Fruit fly (Drosophila melanogaster): Measurements from ENCODE around the gene GAPcenA.

GAPcenA gene

dm6 chr3L:8370922-8371321 is 24.6 kb downstream of the GAPcenA start (continued):
- TF ChIP-seq lz (GFP tag; optimal IDR thresholded peaks at IDR 0.05) (peak; percentile 57), Hr38 (GFP tag; optimal IDR thresholded peaks at IDR 0.05) (no peak), topi (GFP tag; optimal IDR thresholded peaks at IDR 0.05) (peak; percentile 64), fkh (GFP tag; optimal IDR thresholded peaks at IDR 0.05) (no peak), Gug (GFP tag; IDR thresholded peaks at IDR 0.05) (no peak), CG34406 (GFP tag; optimal IDR thresholded peaks at IDR 0.05) (no peak), vri (GFP tag; optimal IDR thresholded peaks at IDR 0.05) (peak; percentile 58), Hr4 (GFP tag; optimal IDR thresholded peaks at IDR 0.05) (no peak), achi (GFP tag; optimal IDR thresholded peaks at IDR 0.05) (no peak), CG11902 (GFP tag; optimal IDR thresholded peaks at IDR 0.05) (no peak), ss (GFP tag; optimal IDR thresholded peaks at IDR 0.05) (no peak), esn (GFP tag; optimal IDR thresholded peaks at IDR 0.05) (peak; percentile 61), OdsH (GFP tag; optimal IDR thresholded peaks at IDR 0.05) (peak; percentile 14), Hr39 (GFP tag; optimal IDR thresholded peaks at IDR 0.05) (peak; percentile 58), dsx (GFP tag; optimal IDR thresholded peaks at IDR 0.05; ENCODE audit: poor library complexity, severe bottlenecking) (no peak)

- peak; percentile 56 for TF ChIP-seq svp (GFP tag)
- TF ChIP-seq CG4318 (GFP tag; optimal IDR thresholded peaks at IDR 0.05) = no peak
- peak; percentile 62 for TF ChIP-seq Eip78C (GFP tag)
Measured at dm6 chr3L:8371538-8371937, 25.2 kb downstream of the GAPcenA start.

- peak; percentile 45 for TF ChIP-seq Eip78C (GFP tag)
- no peak for TF ChIP-seq CG10631 (GFP tag; optimal IDR thresholded peaks at IDR 0.05)
- no peak for TF ChIP-seq CG15336 (GFP tag; IDR thresholded peaks at IDR 0.05)
- TF ChIP-seq CG3919 (GFP tag; optimal IDR thresholded peaks at IDR 0.05) = peak; percentile 74
- peak; percentile 49 for TF ChIP-seq CG6854 (GFP tag; optimal IDR thresholded peaks at IDR 0.05)
- peak; percentile 35 for TF ChIP-seq Sox102F (GFP tag; optimal IDR thresholded peaks at IDR 0.05)
- no peak for TF ChIP-seq Hr4 (GFP tag; optimal IDR thresholded peaks at IDR 0.05)
- TF ChIP-seq acj6 (GFP tag; optimal IDR thresholded peaks at IDR 0.05) = no peak
Measured at dm6 chr3L:8372035-8372434, 25.7 kb downstream of the GAPcenA start, which contains the start of gene ImpE1. Gene ImpE1, plus strand, starts transcription at chr3L:8372405.

dm6 chr3L:8374107-8374506 is 27.7 kb downstream of the GAPcenA start:
- TF ChIP-seq Smox (GFP tag; optimal IDR thresholded peaks at IDR 0.05) (no peak), CG11762 (GFP tag; optimal IDR thresholded peaks at IDR 0.05; ENCODE audit: insufficient read depth) (no peak), Hr39 (GFP tag; optimal IDR thresholded peaks at IDR 0.05) (no peak), eg (GFP tag; IDR thresholded peaks at IDR 0.05) (no peak), CG3032 (tag; optimal IDR thresholded peaks at IDR 0.05) (no peak), cyc (GFP tag; optimal IDR thresholded peaks at IDR 0.05) (no peak), acj6 (GFP tag; optimal IDR thresholded peaks at IDR 0.05) (no peak), CG32006 (GFP tag; optimal IDR thresholded peaks at IDR 0.05) (no peak), CG15336 (GFP tag; IDR thresholded peaks at IDR 0.05) (no peak), CG6792 (GFP tag; optimal IDR thresholded peaks at IDR 0.05) (no peak), CG16779 (tag; optimal IDR thresholded peaks at IDR 0.05) (no peak), lz (GFP tag; optimal IDR thresholded peaks at IDR 0.05) (no peak), Eip78C (GFP tag) (no peak)

dm6 chr3L:8379161-8379560 is 32.8 kb downstream of the GAPcenA start:
- TF ChIP-seq acj6 (GFP tag; optimal IDR thresholded peaks at IDR 0.05) = no peak
- no peak for TF ChIP-seq CG1621 (tag; optimal IDR thresholded peaks at IDR 0.05)
- no peak for TF ChIP-seq CG16779 (tag; optimal IDR thresholded peaks at IDR 0.05)
- peak; percentile 50 for TF ChIP-seq fkh (GFP tag; optimal IDR thresholded peaks at IDR 0.05)
- TF ChIP-seq lz (GFP tag; optimal IDR thresholded peaks at IDR 0.05) = no peak
- TF ChIP-seq CG7368 (GFP tag; optimal IDR thresholded peaks at IDR 0.05) = no peak
- TF ChIP-seq Eip75B (GFP tag; optimal IDR thresholded peaks at IDR 0.05) = no peak
- TF ChIP-seq Sox15 (GFP tag; optimal IDR thresholded peaks at IDR 0.05) = no peak
- TF ChIP-seq CG11902 (GFP tag; optimal IDR thresholded peaks at IDR 0.05) = no peak
